Fruit fly (Drosophila melanogaster) whole organism, prepupa: Measurements from ENCODE around the gene CG9427.

Experiments
- Blimp-1 ChIP-seq: fragments of 200-800 bp; sonication (Bioruptor generic); optimal IDR thresholded peaks from 3 replicates; lab custom pipeline; 2017; ENCODE audit warnings: missing biosample characterization, missing genetic modification characterization, mild to moderate bottlenecking, moderate library complexity, missing genetic modification reagents
- CG11902 ChIP-seq: fragments of 200-800 bp; sonication (Bioruptor generic); optimal IDR thresholded peaks from 3 replicates; lab custom pipeline; 2016; ENCODE audit warnings: missing biosample characterization, missing genetic modification characterization
- CG8119 ChIP-seq: fragments of 200-800 bp; sonication (Bioruptor generic); IDR thresholded peaks from 3 replicates; pipeline ENCODE4 v1.3.6; 2022; ENCODE audit warnings: missing biosample characterization, missing genetic modification characterization
- CG8319 ChIP-seq: fragments of 200-800 bp; sonication (Bioruptor generic); optimal IDR thresholded peaks from 3 replicates; lab custom pipeline; 2016; ENCODE audit warnings: missing biosample characterization, missing genetic modification characterization
- Eip78C ChIP-seq: fragments of 200-800 bp; sonication (Bioruptor generic); peaks from one replicate; lab custom pipeline; 2016; ENCODE audit warnings: missing biosample characterization, missing genetic modification characterization
- dac ChIP-seq: fragments of 200-800 bp; sonication (Bioruptor generic); optimal IDR thresholded peaks from 2 replicates; lab custom pipeline; 2017; ENCODE audit warnings: missing biosample characterization, mild to moderate bottlenecking, missing genetic modification characterization
- net ChIP-seq: fragments of 200-800 bp; sonication (Bioruptor generic); optimal IDR thresholded peaks from 3 replicates; lab custom pipeline; 2016; ENCODE audit warnings: missing biosample characterization, missing genetic modification characterization
- salr ChIP-seq, 2 experiments: fragments of 200-800 bp; sonication (Bioruptor generic); optimal IDR thresholded peaks; 3 replicates each; lab custom pipeline; 2016 to 2018; ENCODE audit warnings: missing biosample characterization in 2 of 2, missing genetic modification characterization in 2 of 2, mild to moderate bottlenecking in 1 of 2
- topi ChIP-seq: fragments of 200-800 bp; sonication (Bioruptor generic); optimal IDR thresholded peaks from 3 replicates; lab custom pipeline; 2016; ENCODE audit warnings: missing biosample characterization, missing genetic modification characterization

DNA sequence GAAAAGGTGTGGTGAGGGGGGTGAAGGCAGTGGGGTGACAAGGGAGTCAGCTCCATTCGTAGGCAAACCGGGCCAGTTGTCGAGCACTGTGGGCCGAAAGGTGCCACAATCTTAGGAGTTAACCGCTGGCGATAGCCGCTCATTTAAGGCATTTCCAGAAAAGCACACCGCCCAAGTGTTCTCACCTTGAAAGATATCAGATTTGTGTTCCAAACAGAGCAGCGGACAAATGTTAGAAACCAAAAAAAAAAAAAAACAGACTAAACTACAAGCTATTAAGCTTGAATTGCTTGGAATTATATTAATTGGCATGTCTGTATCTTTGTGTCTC, 32.5 kb downstream of the CG9427 start:
- TF ChIP-seq CG11902 (peak; percentile 3), Blimp-1 (GFP tag; lab: Kevin White, UChicago) (no peak), dac (GFP tag; lab: Kevin White, UChicago) (no peak), net (peak; percentile 30), CG8319 (no peak), Eip78C (GFP tag; lab: Kevin White, UChicago) (peak; percentile 37), CG8119 (GFP tag; lab: Robert Waterston, UW) (no peak; the same call in 2 of the 3 replicates), salr (GFP tag; optimal IDR thresholded peaks at IDR 0.05; lab: Kevin White, UChicago) (peak in 1 of 2 experiments; percentile 11), topi (GFP tag; lab: Kevin White, UChicago) (no peak)
